Worm (Caenorhabditis elegans) whole organism, midembryonic: ENCODE results near the gene M03C11.1.

Experiments
- T22C8.4 ChIP-seq: fragments of 200-800 bp; sonication (Bioruptor generic); IDR thresholded peaks from 2 replicates; pipeline ENCODE4 v1.3.6; 2022; ENCODE audit warnings: missing genetic modification characterization, missing compliant biosample characterization
- cog-1 ChIP-seq: sonication (generic microtip); optimal IDR thresholded peaks from 2 replicates; lab custom pipeline; 2016; ENCODE audit warnings: missing genetic modification characterization, missing compliant biosample characterization
- flt-1 ChIP-seq: fragments of 200-800 bp; sonication (Bioruptor generic); IDR thresholded peaks from 2 replicates; pipeline ENCODE4 v1.3.6; 2022; ENCODE audit warnings: missing genetic modification characterization, missing compliant biosample characterization
- klf-2 ChIP-seq: fragments of 200-800 bp; sonication (Bioruptor generic); conservative IDR thresholded peaks from 2 replicates; pipeline ENCODE4 v1.3.6; 2022; ENCODE audit warnings: missing genetic modification reagents, missing genetic modification characterization, missing compliant biosample characterization
- med-1 ChIP-seq: sonication (generic microtip); optimal IDR thresholded peaks from 2 replicates; lab custom pipeline; 2017; ENCODE audit warnings: missing genetic modification characterization, mild to moderate bottlenecking, missing compliant biosample characterization, antibody characterized with exemption, missing genetic modification reagents; ENCODE audit not compliant: insufficient read depth
- ref-1 ChIP-seq: fragments of 200-800 bp; sonication (Bioruptor generic); conservative IDR thresholded peaks from 2 replicates; pipeline ENCODE4 v1.3.6; 2022; ENCODE audit warnings: missing genetic modification reagents, missing genetic modification characterization, missing compliant biosample characterization
- tab-1 ChIP-seq: fragments of 200-800 bp; sonication (Bioruptor generic); IDR thresholded peaks from 2 replicates; pipeline ENCODE4 v1.3.6; 2022; ENCODE audit warnings: missing genetic modification characterization, missing compliant biosample characterization
- ztf-23 ChIP-seq: fragments of 200-800 bp; sonication (Bioruptor generic); IDR thresholded peaks from 2 replicates; pipeline ENCODE4 v1.3.6; 2022; ENCODE audit warnings: missing genetic modification reagents, missing genetic modification characterization, missing compliant biosample characterization
- ztf-29 ChIP-seq: fragments of 200-800 bp; sonication (Bioruptor generic); IDR thresholded peaks from 2 replicates; pipeline ENCODE4 v1.3.6; 2022; ENCODE audit warnings: missing genetic modification reagents, missing genetic modification characterization, missing compliant biosample characterization

The M03C11.1 gene

ce11 chrIII:10383804-10384203 is 12.1 kb downstream of the M03C11.1 start:
- TF ChIP-seq tab-1 (GFP tag; lab: Robert Waterston, UW) (no peak), T22C8.4 (GFP tag; lab: Robert Waterston, UW) (no peak), klf-2 (GFP tag; lab: Robert Waterston, UW) (no peak), med-1 (no peak), ref-1 (GFP tag; lab: Robert Waterston, UW) (no peak), flt-1 (GFP tag; lab: Robert Waterston, UW) (no peak), ztf-29 (GFP tag; lab: Robert Waterston, UW) (no peak), cog-1 (tag; lab: Kevin White, UChicago) (no peak), ztf-23 (no peak)

ce11 chrIII:10381473-10381872 is 14.4 kb downstream of the M03C11.1 start, which contains the start of gene C38H2.2:
C38H2.2 (plus strand) TSS chrIII:10381773.
- no peak for TF ChIP-seq cog-1 (tag; lab: Kevin White, UChicago)
- TF ChIP-seq T22C8.4 (GFP tag; lab: Robert Waterston, UW), result no peak
- TF ChIP-seq med-1, result no peak
- TF ChIP-seq ref-1 (GFP tag; lab: Robert Waterston, UW), result no peak
- no peak for TF ChIP-seq ztf-23
- no peak for TF ChIP-seq flt-1 (GFP tag; lab: Robert Waterston, UW)
- TF ChIP-seq ztf-29 (GFP tag; lab: Robert Waterston, UW), result no peak
- no peak for TF ChIP-seq tab-1 (GFP tag; lab: Robert Waterston, UW)
- no peak for TF ChIP-seq klf-2 (GFP tag; lab: Robert Waterston, UW)

- TF ChIP-seq T22C8.4 (GFP tag; lab: Robert Waterston, UW), result no peak
- no peak for TF ChIP-seq ztf-29 (GFP tag; lab: Robert Waterston, UW)
- no peak for TF ChIP-seq ztf-23
- no peak for TF ChIP-seq med-1
- no peak for TF ChIP-seq tab-1 (GFP tag; lab: Robert Waterston, UW)
- no peak for TF ChIP-seq flt-1 (GFP tag; lab: Robert Waterston, UW)
- no peak for TF ChIP-seq cog-1 (tag; lab: Kevin White, UChicago)
- no peak for TF ChIP-seq klf-2 (GFP tag; lab: Robert Waterston, UW)
- TF ChIP-seq ref-1 (GFP tag; lab: Robert Waterston, UW), result no peak
These were observed 15.2 kb downstream of the M03C11.1 start for ce11 chrIII:10380640-10381039.

ce11 chrIII:10379632-10380031 is 16.3 kb downstream of the M03C11.1 start:
- TF ChIP-seq med-1 (no peak), ref-1 (GFP tag; lab: Robert Waterston, UW) (no peak), ztf-29 (GFP tag; lab: Robert Waterston, UW) (no peak), cog-1 (tag; lab: Kevin White, UChicago) (no peak), tab-1 (GFP tag; lab: Robert Waterston, UW) (no peak), ztf-23 (no peak), flt-1 (GFP tag; lab: Robert Waterston, UW) (no peak), klf-2 (GFP tag; lab: Robert Waterston, UW) (no peak), T22C8.4 (GFP tag; lab: Robert Waterston, UW) (no peak)

ce11 chrIII:10378899-10379298 is 17.0 kb downstream of the M03C11.1 start:
- TF ChIP-seq tab-1 (GFP tag; lab: Robert Waterston, UW), result no peak
- TF ChIP-seq ref-1 (GFP tag; lab: Robert Waterston, UW), result no peak
- no peak for TF ChIP-seq ztf-29 (GFP tag; lab: Robert Waterston, UW)
- TF ChIP-seq cog-1 (tag; lab: Kevin White, UChicago), result no peak
- TF ChIP-seq klf-2 (GFP tag; lab: Robert Waterston, UW), result no peak
- TF ChIP-seq med-1, result no peak
- no peak for TF ChIP-seq ztf-23
- TF ChIP-seq flt-1 (GFP tag; lab: Robert Waterston, UW), result no peak
- no peak for TF ChIP-seq T22C8.4 (GFP tag; lab: Robert Waterston, UW)

- TF ChIP-seq T22C8.4 (GFP tag; lab: Robert Waterston, UW), result no peak
- no peak for TF ChIP-seq ref-1 (GFP tag; lab: Robert Waterston, UW)
- TF ChIP-seq ztf-23, result no peak
- TF ChIP-seq cog-1 (tag; lab: Kevin White, UChicago), result no peak
- TF ChIP-seq med-1, result no peak
- no peak for TF ChIP-seq flt-1 (GFP tag; lab: Robert Waterston, UW)
- TF ChIP-seq tab-1 (GFP tag; lab: Robert Waterston, UW), result no peak
- no peak for TF ChIP-seq klf-2 (GFP tag; lab: Robert Waterston, UW)
- TF ChIP-seq ztf-29 (GFP tag; lab: Robert Waterston, UW), result no peak
These were observed 19.8 kb downstream of the M03C11.1 start for ce11 chrIII:10376041-10376440.

ce11 chrIII:10373845-10374244 is 22.0 kb downstream of the M03C11.1 start:
- TF ChIP-seq ref-1 (GFP tag; lab: Robert Waterston, UW) (no peak), med-1 (no peak), klf-2 (GFP tag; lab: Robert Waterston, UW) (no peak), ztf-29 (GFP tag; lab: Robert Waterston, UW) (no peak), ztf-23 (no peak), flt-1 (GFP tag; lab: Robert Waterston, UW) (no peak), cog-1 (tag; lab: Kevin White, UChicago) (no peak), tab-1 (GFP tag; lab: Robert Waterston, UW) (no peak), T22C8.4 (GFP tag; lab: Robert Waterston, UW) (no peak)

- TF ChIP-seq tab-1 (GFP tag; lab: Robert Waterston, UW) (no peak), med-1 (no peak), ref-1 (GFP tag; lab: Robert Waterston, UW) (no peak), T22C8.4 (GFP tag; lab: Robert Waterston, UW) (peak; percentile 32; the same call in 1 of the 2 replicates)
These were observed 28.5 kb downstream of the M03C11.1 start for ce11 chrIII:10367355-10367909.

- TF ChIP-seq klf-2 (GFP tag; lab: Robert Waterston, UW) (no peak), ztf-29 (GFP tag; lab: Robert Waterston, UW) (no peak), tab-1 (GFP tag; lab: Robert Waterston, UW) (no peak), cog-1 (tag; lab: Kevin White, UChicago) (no peak), ref-1 (GFP tag; lab: Robert Waterston, UW) (no peak), flt-1 (GFP tag; lab: Robert Waterston, UW) (no peak), ztf-23 (no peak), med-1 (no peak), T22C8.4 (GFP tag; lab: Robert Waterston, UW) (no peak)
These were observed 31.2 kb downstream of the M03C11.1 start, which contains the start of gene tbc-8 for ce11 chrIII:10364656-10365055. tbc-8 (plus strand) TSS chrIII:10364956.
